Fruit fly (Drosophila melanogaster): ENCODE data around the gene exex.

exex gene

dm6 chr3L:7935933-7936494, 12.0 kb upstream of the exex start, which contains the start of the genes syd and Srp9 (continued):
- TF ChIP-seq org-1 (GFP tag; optimal IDR thresholded peaks at IDR 0.05) (no peak), CG30403 (GFP tag; optimal IDR thresholded peaks at IDR 0.05) (peak; percentile 5), corto (GFP tag; optimal IDR thresholded peaks at IDR 0.05) (no peak), Dll (GFP tag; IDR thresholded peaks at IDR 0.05; ENCODE audit: partially characterized antibody) (peak; percentile 56; the same call in 1 of the 4 replicates), Nf-YC (tag; optimal IDR thresholded peaks at IDR 0.05) (peak; percentile 38), CG6683 (GFP tag; optimal IDR thresholded peaks at IDR 0.05) (no peak), CG12744 (GFP tag; optimal IDR thresholded peaks at IDR 0.05) (no peak), ash1 (GFP tag; optimal IDR thresholded peaks at IDR 0.05) (no peak), CG6272 (GFP tag; IDR thresholded peaks at IDR 0.05) (no peak), CG12659 (GFP tag; optimal IDR thresholded peaks at IDR 0.05) (peak; percentile 68), Bgb (GFP tag; IDR thresholded peaks at IDR 0.05; ENCODE audit: partially characterized antibody) (no peak), CG15479 (GFP tag; optimal IDR thresholded peaks at IDR 0.05) (no peak), Ssrp (tag; optimal IDR thresholded peaks at IDR 0.05) (no peak), salm (tag; optimal IDR thresholded peaks at IDR 0.05) (no peak), eve (GFP tag; optimal IDR thresholded peaks at IDR 0.05) (no peak), fu2 (GFP tag; optimal IDR thresholded peaks at IDR 0.05) (no peak), oc (tag; optimal IDR thresholded peaks at IDR 0.05) (no peak), onecut (GFP tag; IDR thresholded peaks at IDR 0.05) (no peak), Atf3 (GFP tag; optimal IDR thresholded peaks at IDR 0.05) (no peak), chif (GFP tag; optimal IDR thresholded peaks at IDR 0.05) (no peak), CG34224 (GFP tag; IDR thresholded peaks at IDR 0.05; ENCODE audit: partially characterized antibody) (no peak), sd (tag; optimal IDR thresholded peaks at IDR 0.05) (peak; percentile 58), gfzf (GFP tag; optimal IDR thresholded peaks at IDR 0.05) (peak; percentile 75), klu (GFP tag; IDR thresholded peaks at IDR 0.05) (peak; percentile 49; the same call in 1 of the 2 replicates), CG6854 (GFP tag; optimal IDR thresholded peaks at IDR 0.05) (no peak), CG1832 (GFP tag; optimal IDR thresholded peaks at IDR 0.05) (no peak), Xbp1 (GFP tag; optimal IDR thresholded peaks at IDR 0.05) (no peak), Adf1 (GFP tag; IDR thresholded peaks at IDR 0.05) (0 out of 2 replicates have a peak, but pooled peaks have one; percentile 13), CG2712 (tag; optimal IDR thresholded peaks at IDR 0.05) (peak; percentile 99), mld (GFP tag; IDR thresholded peaks at IDR 0.05; ENCODE audit: partially characterized antibody) (no peak), CG4282 (GFP tag; optimal IDR thresholded peaks at IDR 0.05) (no peak), CG9797 (GFP tag; optimal IDR thresholded peaks at IDR 0.05) (peak; percentile 81), CG8281 (tag; optimal IDR thresholded peaks at IDR 0.05) (no peak), aop (GFP tag; IDR thresholded peaks at IDR 0.05) (no peak), Lim3 (GFP tag; IDR thresholded peaks at IDR 0.05) (no peak), psq (GFP tag; optimal IDR thresholded peaks at IDR 0.05) (peak; percentile 17), TFAM (GFP tag; optimal IDR thresholded peaks at IDR 0.05) (no peak), Dek (tag; optimal IDR thresholded peaks at IDR 0.05) (no peak), Hmr (GFP tag; optimal IDR thresholded peaks at IDR 0.05) (peak; percentile 31), Pdp1 (GFP tag; optimal IDR thresholded peaks at IDR 0.05) (no peak), CG16813 (GFP tag; IDR thresholded peaks at IDR 0.05; ENCODE audit: partially characterized antibody) (no peak), Hr78 (GFP tag; optimal IDR thresholded peaks at IDR 0.05) (no peak), CG7928 (GFP tag; optimal IDR thresholded peaks at IDR 0.05) (no peak), mam (GFP tag; optimal IDR thresholded peaks at IDR 0.05) (no peak), exex (tag; optimal IDR thresholded peaks at IDR 0.05) (peak; percentile 36), Scr (GFP tag; IDR thresholded peaks at IDR 0.05; ENCODE audit: partially characterized antibody) (peak; percentile 24; the same call in 1 of the 2 replicates), CG8924 (tag; optimal IDR thresholded peaks at IDR 0.05) (peak; percentile 65), CG13296 (GFP tag; optimal IDR thresholded peaks at IDR 0.05) (no peak), knrl (GFP tag; IDR thresholded peaks at IDR 0.05; ENCODE audit: partially characterized antibody) (no peak)

Measured in whole organism, embryonic.